Fruit fly (Drosophila melanogaster) whole organism, embryonic: ENCODE data around the gene pkaap.

Experiments
- B-H2 ChIP-seq: fragments of 200-800 bp; sonication (Bioruptor generic); optimal IDR thresholded peaks from 2 replicates; lab custom pipeline; 2018; ENCODE audit warnings: missing biosample characterization, mild to moderate bottlenecking, missing genetic modification characterization
- CG13123 ChIP-seq: fragments of 200-800 bp; sonication (Bioruptor generic); optimal IDR thresholded peaks from 2 replicates; lab custom pipeline; 2016; ENCODE audit warnings: missing biosample characterization, missing genetic modification characterization
- CG13424 ChIP-seq: fragments of 200-800 bp; sonication (Bioruptor generic); optimal IDR thresholded peaks from 2 replicates; lab custom pipeline; 2019; ENCODE audit warnings: missing biosample characterization, mild to moderate bottlenecking, missing genetic modification characterization, moderate library complexity
- CG14441 ChIP-seq: fragments of 200-800 bp; sonication (Bioruptor generic); IDR thresholded peaks from 2 replicates; pipeline ENCODE4 v1.3.6; 2022; ENCODE audit warnings: missing biosample characterization, missing genetic modification characterization
- CG14710 ChIP-seq: fragments of 200-800 bp; sonication (Bioruptor generic); optimal IDR thresholded peaks from 3 replicates; lab custom pipeline; 2019; ENCODE audit warnings: missing biosample characterization, mild to moderate bottlenecking, missing genetic modification characterization, moderate library complexity
- CG1529 ChIP-seq: fragments of 200-800 bp; sonication (Bioruptor generic); optimal IDR thresholded peaks from 3 replicates; lab custom pipeline; 2018; ENCODE audit warnings: missing biosample characterization, missing genetic modification characterization
- CG15696 ChIP-seq: fragments of 200-800 bp; sonication (Bioruptor generic); optimal IDR thresholded peaks from 2 replicates; lab custom pipeline; 2019; ENCODE audit warnings: missing biosample characterization, mild to moderate bottlenecking, missing genetic modification characterization, moderate library complexity
- CG17186 ChIP-seq: fragments of 200-800 bp; sonication (Bioruptor generic); optimal IDR thresholded peaks from 3 replicates; lab custom pipeline; 2017; ENCODE audit warnings: missing biosample characterization, missing genetic modification reagents, missing genetic modification characterization
- CG17359 ChIP-seq: fragments of 200-800 bp; sonication (Bioruptor generic); optimal IDR thresholded peaks from 3 replicates; lab custom pipeline; 2018; ENCODE audit warnings: missing biosample characterization, mild to moderate bottlenecking, missing genetic modification characterization, moderate library complexity
- CG2120 ChIP-seq: fragments of 200-800 bp; sonication (Bioruptor generic); optimal IDR thresholded peaks from 3 replicates; lab custom pipeline; 2016; ENCODE audit warnings: missing biosample characterization, missing genetic modification characterization
- CG2875 ChIP-seq: fragments of 200-800 bp; sonication (Bioruptor generic); optimal IDR thresholded peaks from 2 replicates; lab custom pipeline; 2017; ENCODE audit warnings: missing biosample characterization, mild to moderate bottlenecking, missing genetic modification characterization, missing genetic modification reagents
- CG33213 ChIP-seq: fragments of 200-800 bp; sonication (Bioruptor generic); optimal IDR thresholded peaks from 3 replicates; lab custom pipeline; 2016; ENCODE audit warnings: missing biosample characterization, missing genetic modification characterization
- CG34224 ChIP-seq: fragments of 200-800 bp; sonication (Bioruptor generic); IDR thresholded peaks from 3 replicates; pipeline ENCODE4 v1.3.6; 2022; ENCODE audit warnings: missing biosample characterization, missing genetic modification characterization; ENCODE audit not compliant: partially characterized antibody
- CG3995 ChIP-seq: fragments of 200-800 bp; sonication (Bioruptor generic); optimal IDR thresholded peaks from 3 replicates; lab custom pipeline; 2016; ENCODE audit warnings: missing biosample characterization, missing genetic modification characterization
- CG6654 ChIP-seq: fragments of 200-800 bp; sonication (Bioruptor generic); optimal IDR thresholded peaks from 2 replicates; lab custom pipeline; 2017; ENCODE audit warnings: missing biosample characterization, mild to moderate bottlenecking, missing genetic modification characterization
- CG7357 ChIP-seq: fragments of 200-800 bp; sonication (Bioruptor generic); IDR thresholded peaks from 3 replicates; pipeline ENCODE4 v1.3.6; 2022; ENCODE audit warnings: missing biosample characterization, missing genetic modification characterization
- CG8089 ChIP-seq: fragments of 200-800 bp; sonication (Bioruptor generic); optimal IDR thresholded peaks from 3 replicates; lab custom pipeline; 2016; ENCODE audit warnings: missing biosample characterization, missing genetic modification characterization
- CkIIα-i1 ChIP-seq: fragments of 200-800 bp; sonication (Bioruptor generic); IDR thresholded peaks from 2 replicates; pipeline ENCODE4 v1.3.6; 2022; ENCODE audit warnings: missing biosample characterization, missing genetic modification characterization
- Dp ChIP-seq: fragments of 200-800 bp; sonication (Bioruptor generic); optimal IDR thresholded peaks from 2 replicates; lab custom pipeline; 2018; ENCODE audit warnings: missing biosample characterization, mild to moderate bottlenecking, missing genetic modification characterization, moderate library complexity
- Dref ChIP-seq: fragments of 200-800 bp; sonication (Bioruptor generic); IDR thresholded peaks from 2 replicates; pipeline ENCODE4 v1.3.6; 2022; ENCODE audit warnings: missing biosample characterization, missing genetic modification characterization
- E2f1 ChIP-seq: fragments of 200-800 bp; sonication (Bioruptor generic); IDR thresholded peaks from 2 replicates; pipeline ENCODE4 v1.3.6; 2022; ENCODE audit warnings: missing biosample characterization, missing genetic modification characterization
- Hr78 ChIP-seq, 2 experiments: fragments of 200-800 bp in 1 of 2; fragments of >200 bp in 1 of 2; sonication (Bioruptor generic) in 1 of 2; optimal IDR thresholded peaks; 2 replicates each; lab custom pipeline; 2017 to 2019; ENCODE audit warnings: missing biosample characterization in 2 of 2, missing genetic modification characterization in 2 of 2, mild to moderate bottlenecking in 1 of 2, moderate library complexity in 1 of 2
- MESR4 ChIP-seq: fragments of 200-800 bp; sonication (Bioruptor generic); optimal IDR thresholded peaks from 2 replicates; lab custom pipeline; 2018; ENCODE audit warnings: missing biosample characterization, mild to moderate bottlenecking, missing genetic modification characterization, moderate library complexity
- Oli ChIP-seq: fragments of 200-800 bp; sonication (Bioruptor generic); optimal IDR thresholded peaks from 2 replicates; lab custom pipeline; 2018; ENCODE audit warnings: missing biosample characterization, mild to moderate bottlenecking, missing genetic modification characterization, moderate library complexity
- PHDP ChIP-seq: fragments of 200-800 bp; sonication (Bioruptor generic); optimal IDR thresholded peaks from 3 replicates; lab custom pipeline; 2018; ENCODE audit warnings: missing biosample characterization, mild to moderate bottlenecking, missing genetic modification characterization, moderate library complexity
- Ravus ChIP-seq: fragments of 200-800 bp; sonication (Bioruptor generic); IDR thresholded peaks from 2 replicates; pipeline ENCODE4 v1.3.6; 2022; ENCODE audit warnings: missing biosample characterization, missing genetic modification characterization
- Rx ChIP-seq: fragments of 200-800 bp; sonication (Bioruptor generic); IDR thresholded peaks from 2 replicates; pipeline ENCODE4 v1.3.6; 2022; ENCODE audit warnings: missing biosample characterization, missing genetic modification characterization
- Six4 ChIP-seq: fragments of 200-800 bp; sonication (Bioruptor generic); optimal IDR thresholded peaks from 2 replicates; lab custom pipeline; 2016; ENCODE audit warnings: missing biosample characterization, missing genetic modification characterization
- Xbp1 ChIP-seq: fragments of 200-800 bp; sonication (Bioruptor generic); optimal IDR thresholded peaks from 3 replicates; lab custom pipeline; 2016; ENCODE audit warnings: missing biosample characterization, mild to moderate bottlenecking, missing genetic modification characterization
- ab ChIP-seq: fragments of 200-800 bp; sonication (Bioruptor generic); optimal IDR thresholded peaks from 2 replicates; lab custom pipeline; 2016; ENCODE audit warnings: missing biosample characterization, missing genetic modification characterization
- abd-A ChIP-seq: fragments of 200-800 bp; sonication (Bioruptor generic); optimal IDR thresholded peaks from 3 replicates; lab custom pipeline; 2019; ENCODE audit warnings: missing biosample characterization, mild to moderate bottlenecking, missing genetic modification characterization, moderate library complexity
- croc ChIP-seq: fragments of 200-800 bp; sonication (Bioruptor generic); conservative IDR thresholded peaks from 3 replicates; pipeline ENCODE4 v1.3.6; 2022; ENCODE audit warnings: missing biosample characterization, missing genetic modification characterization
- crp ChIP-seq, 2 experiments: fragments of 200-800 bp; sonication (Bioruptor generic); optimal IDR thresholded peaks; 2 replicates in 1 of 2; 3 replicates in 1 of 2; lab custom pipeline; 2017; ENCODE audit warnings: missing biosample characterization in 2 of 2, missing genetic modification characterization in 2 of 2, mild to moderate bottlenecking in 1 of 2, moderate library complexity in 1 of 2
- dan ChIP-seq: fragments of 200-800 bp; sonication (Bioruptor generic); IDR thresholded peaks from 2 replicates; pipeline ENCODE4 v1.3.6; 2022; ENCODE audit warnings: missing biosample characterization, missing genetic modification characterization
- dpn ChIP-seq, 2 experiments: fragments of 200-800 bp; sonication (Bioruptor generic); optimal IDR thresholded peaks; 3 replicates each; lab custom pipeline; 2016; ENCODE audit warnings: missing biosample characterization in 2 of 2, missing genetic modification characterization in 2 of 2
- gsb ChIP-seq: fragments of 200-800 bp; sonication (Bioruptor generic); IDR thresholded peaks from 2 replicates; pipeline ENCODE4 v1.3.6; 2022; ENCODE audit warnings: missing biosample characterization, missing genetic modification characterization
- lola ChIP-seq, 3 experiments: fragments of >200 bp in 2 of 3; fragments of 200-800 bp in 1 of 3; sonication (Bioruptor generic) in 1 of 3; optimal IDR thresholded peaks; 2 replicates each; lab custom pipeline; 2017 to 2019; ENCODE audit warnings: missing biosample characterization in 3 of 3, missing genetic modification characterization in 3 of 3, mild to moderate bottlenecking in 1 of 3, moderate library complexity in 1 of 3
- lov ChIP-seq, 2 experiments: fragments of 200-800 bp in 1 of 2; fragments of >200 bp in 1 of 2; sonication (Bioruptor generic) in 1 of 2; IDR thresholded peaks in 1 of 2; optimal IDR thresholded peaks in 1 of 2; 2 replicates in 1 of 2; 3 replicates in 1 of 2; pipeline versions ENCODE4 v1.3.6 to Lab custom; 2017 to 2022; ENCODE audit warnings: missing biosample characterization in 1 of 2, missing genetic modification characterization in 1 of 2
- maf-S ChIP-seq: fragments of 200-800 bp; sonication (Bioruptor generic); optimal IDR thresholded peaks from 2 replicates; lab custom pipeline; 2016; ENCODE audit warnings: missing biosample characterization, missing genetic modification characterization
- onecut ChIP-seq: fragments of 200-800 bp; sonication (Bioruptor generic); IDR thresholded peaks from 2 replicates; pipeline ENCODE4 v1.3.6; 2022; ENCODE audit warnings: missing biosample characterization, missing genetic modification characterization
- p53 ChIP-seq: fragments of 200-800 bp; sonication (Bioruptor generic); optimal IDR thresholded peaks from 2 replicates; lab custom pipeline; 2016; ENCODE audit warnings: missing biosample characterization, missing genetic modification characterization
- rib ChIP-seq: fragments of 200-800 bp; sonication (Bioruptor generic); IDR thresholded peaks from 2 replicates; pipeline ENCODE4 v1.3.6; 2022; ENCODE audit warnings: missing biosample characterization, missing genetic modification characterization
- sna ChIP-seq: fragments of 200-800 bp; sonication (Bioruptor generic); IDR thresholded peaks from 2 replicates; pipeline ENCODE4 v1.3.6; 2022; ENCODE audit warnings: missing biosample characterization, missing genetic modification characterization; ENCODE audit not compliant: partially characterized antibody
- sr ChIP-seq: fragments of 200-800 bp; sonication (Bioruptor generic); IDR thresholded peaks from 3 replicates; pipeline ENCODE4 v1.3.6; 2022; ENCODE audit warnings: missing biosample characterization, missing genetic modification characterization
- stwl ChIP-seq: fragments of 200-800 bp; sonication (Bioruptor generic); optimal IDR thresholded peaks from 3 replicates; lab custom pipeline; 2018; ENCODE audit warnings: missing biosample characterization, mild to moderate bottlenecking, missing genetic modification characterization, moderate library complexity
- tll ChIP-seq, 2 experiments: fragments of 200-800 bp in 1 of 2; fragments of >200 bp in 1 of 2; sonication (Bioruptor generic) in 1 of 2; optimal IDR thresholded peaks; 2 replicates each; lab custom pipeline; 2017 to 2019; ENCODE audit warnings: missing biosample characterization in 2 of 2, missing genetic modification characterization in 2 of 2, mild to moderate bottlenecking in 1 of 2, moderate library complexity in 1 of 2
- trem ChIP-seq: fragments of 200-800 bp; optimal IDR thresholded peaks from 3 replicates; lab custom pipeline; 2019; ENCODE audit warnings: missing biosample characterization, mild to moderate bottlenecking, missing genetic modification characterization, moderate library complexity
- unpg ChIP-seq: fragments of 200-800 bp; sonication (Bioruptor generic); optimal IDR thresholded peaks from 3 replicates; lab custom pipeline; 2018; ENCODE audit warnings: missing biosample characterization, mild to moderate bottlenecking, missing genetic modification characterization, moderate library complexity

pkaap gene

dm6 chr2L:16326892-16327291, 38.8 kb downstream of the pkaap start, which contains the start of gene CG4278 (continued):
- TF ChIP-seq tll (GFP tag; optimal IDR thresholded peaks at IDR 0.05; lab: Kevin White, UChicago) (peak in 1 of 2 experiments; percentile 55), CG14441 (no peak), Six4 (GFP tag; lab: Kevin White, UChicago) (no peak), trem (tag; lab: Kevin White, UChicago) (peak; percentile 99), CG14710 (tag; lab: Kevin White, UChicago) (peak; percentile 29), lola (GFP tag; optimal IDR thresholded peaks at IDR 0.05; lab: Kevin White, UChicago) (no peak), stwl (peak; percentile 45), MESR4 (GFP tag; lab: Kevin White, UChicago) (peak; percentile 25), CG1529 (GFP tag; lab: Kevin White, UChicago) (no peak), Dp (GFP tag; lab: Kevin White, UChicago) (peak; percentile 87), sr (GFP tag; lab: Robert Waterston, UW) (no peak), Oli (tag; lab: Kevin White, UChicago) (no peak), CG17186 (GFP tag; lab: Kevin White, UChicago) (peak; percentile 2), CG3995 (GFP tag; lab: Kevin White, UChicago) (no peak), croc (GFP tag; lab: Robert Waterston, UW) (no peak), crp (GFP tag; optimal IDR thresholded peaks at IDR 0.05; lab: Kevin White, UChicago) (peak; percentile 24 to 90)

DNA sequence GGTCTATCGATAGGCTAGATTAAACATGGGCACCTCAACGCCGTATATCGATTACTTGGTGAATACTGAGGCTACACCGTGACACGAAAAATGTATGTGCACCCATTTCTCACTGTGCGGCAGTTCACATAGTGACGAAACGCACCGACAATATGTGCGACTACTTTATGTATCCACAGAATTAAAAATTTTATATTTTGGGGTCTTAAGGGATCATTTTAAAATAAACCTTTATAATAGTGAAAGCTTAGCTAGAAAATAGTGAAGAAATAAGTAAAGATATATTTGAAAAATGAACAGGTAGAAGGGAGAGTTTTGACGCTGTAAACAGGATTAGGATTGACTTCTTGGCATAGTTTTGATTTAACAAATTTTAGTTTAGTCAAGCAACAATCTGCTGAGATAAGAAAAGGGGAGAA, 41.0 kb downstream of the pkaap start, which contains the start of gene mRpL4:
Gene mRpL4 (minus strand): TSS at position 31 of the 419 bp plus-strand sequence.
- TF ChIP-seq CG17359 (tag; lab: Kevin White, UChicago) (no peak), CG2120 (GFP tag; lab: Kevin White, UChicago) (peak; percentile 88), ab (GFP tag; lab: Kevin White, UChicago) (peak; percentile 47), Rx (GFP tag; lab: Robert Waterston, UW) (peak; percentile 66), CG34224 (GFP tag; lab: Robert Waterston, UW) (peak; percentile 99), CG13424 (tag; lab: Kevin White, UChicago) (peak; percentile 48), CG6654 (no peak), unpg (GFP tag; lab: Kevin White, UChicago) (peak; percentile 60), Oli (tag; lab: Kevin White, UChicago) (peak; percentile 17), maf-S (GFP tag; lab: Kevin White, UChicago) (peak; percentile 77), Xbp1 (peak; percentile 81), CG2875 (peak; percentile 32), lov (optimal IDR thresholded peaks at IDR 0.05; lab: Kevin White, UChicago) (no peak), lov (GFP tag; IDR thresholded peaks at IDR 0.05; lab: Robert Waterston, UW) (peak; percentile 58; the same call in 1 of the 3 replicates), gsb (GFP tag; lab: Robert Waterston, UW) (peak; percentile 14; the same call in 1 of the 2 replicates), p53 (GFP tag; lab: Kevin White, UChicago) (peak; percentile 70), Hr78 (GFP tag; optimal IDR thresholded peaks at IDR 0.05; lab: Kevin White, UChicago) (no peak), E2f1 (GFP tag; lab: Robert Waterston, UW) (peak; percentile 70), CG13123 (peak; percentile 59), rib (GFP tag; lab: Robert Waterston, UW) (no peak), CG8089 (GFP tag; lab: Kevin White, UChicago) (peak; percentile 71), sna (GFP tag; lab: Robert Waterston, UW) (peak; percentile 99), CG7357 (GFP tag; lab: Robert Waterston, UW) (no peak), CG33213 (peak; percentile 26), Dref (GFP tag; lab: Robert Waterston, UW) (peak; percentile 97), PHDP (tag; lab: Kevin White, UChicago) (no peak), onecut (GFP tag; lab: Robert Waterston, UW) (0 out of 2 replicates have a peak, but pooled peaks have one; percentile 23), CG15696 (tag; lab: Kevin White, UChicago) (peak; percentile 47), dpn (GFP tag; optimal IDR thresholded peaks at IDR 0.05; lab: Kevin White, UChicago) (peak; percentile 79 to 84), CkIIα-i1 (GFP tag; lab: Robert Waterston, UW) (no peak), dan (GFP tag; lab: Robert Waterston, UW) (no peak), B-H2 (GFP tag; lab: Kevin White, UChicago) (peak; percentile 54), abd-A (no peak), Ravus (GFP tag; lab: Robert Waterston, UW) (no peak)
